Fruit fly (Drosophila melanogaster) whole organism, adult: ENCODE measurements around the gene Tom.

Experiments
- CG12768 ChIP-seq: fragments of 200-800 bp; sonication (Bioruptor generic); optimal IDR thresholded peaks from 2 replicates; lab custom pipeline; 2017; ENCODE audit warnings: missing biosample characterization, missing genetic modification characterization, mild to moderate bottlenecking, moderate library complexity, missing genetic modification reagents
- CG14711 ChIP-seq: fragments of 200-800 bp; sonication (Bioruptor generic); optimal IDR thresholded peaks from 2 replicates; lab custom pipeline; 2018; ENCODE audit warnings: missing biosample characterization, mild to moderate bottlenecking, missing genetic modification characterization, moderate library complexity
- CG33017 ChIP-seq: fragments of 200-800 bp; sonication (Bioruptor generic); optimal IDR thresholded peaks from 2 replicates; lab custom pipeline; 2018; ENCODE audit warnings: missing biosample characterization, mild to moderate bottlenecking, missing genetic modification characterization, moderate library complexity
- CG7045 ChIP-seq: fragments of 200-800 bp; sonication (Bioruptor generic); optimal IDR thresholded peaks from 2 replicates; lab custom pipeline; 2017; ENCODE audit warnings: missing biosample characterization, mild to moderate bottlenecking, missing genetic modification characterization
- Clk ChIP-seq: fragments of 200-800 bp; sonication (Bioruptor generic); optimal IDR thresholded peaks from 2 replicates; lab custom pipeline; 2017; ENCODE audit warnings: missing biosample characterization, missing genetic modification characterization
- Hr96 ChIP-seq: fragments of 200-800 bp; sonication (Bioruptor generic); optimal IDR thresholded peaks from 2 replicates; lab custom pipeline; 2016; ENCODE audit warnings: missing biosample characterization, missing genetic modification characterization
- Mnt ChIP-seq: fragments of 200-800 bp; sonication (Bioruptor generic); optimal IDR thresholded peaks from 2 replicates; lab custom pipeline; 2016; ENCODE audit warnings: missing biosample characterization, mild to moderate bottlenecking, missing genetic modification characterization
- bab1 ChIP-seq: fragments of 200-800 bp; sonication (Bioruptor generic); optimal IDR thresholded peaks from 3 replicates; lab custom pipeline; 2019; ENCODE audit warnings: missing biosample characterization, mild to moderate bottlenecking, missing genetic modification characterization, moderate library complexity
- cic ChIP-seq: fragments of 200-800 bp; sonication (Bioruptor generic); optimal IDR thresholded peaks from 2 replicates; lab custom pipeline; 2017; ENCODE audit warnings: missing biosample characterization, mild to moderate bottlenecking, missing genetic modification characterization, moderate library complexity
- kay ChIP-seq: fragments of 200-800 bp; sonication (Bioruptor generic); peaks from one replicate; lab custom pipeline; 2016; ENCODE audit warnings: missing biosample characterization, missing genetic modification characterization, borderline replicate concordance
- ovo ChIP-seq: fragments of 200-800 bp; sonication (Bioruptor generic); optimal IDR thresholded peaks from 2 replicates; lab custom pipeline; 2016; ENCODE audit warnings: missing biosample characterization, missing genetic modification characterization
- pad ChIP-seq: fragments of 200-800 bp; sonication (Bioruptor generic); optimal IDR thresholded peaks from 3 replicates; lab custom pipeline; 2017; ENCODE audit warnings: missing biosample characterization, missing genetic modification characterization, mild to moderate bottlenecking, moderate library complexity, missing genetic modification reagents

- TF ChIP-seq CG12768 (GFP tag; lab: Kevin White, UChicago) (no peak), bab1 (GFP tag; lab: Kevin White, UChicago) (no peak), Hr96 (GFP tag; lab: Kevin White, UChicago) (no peak), CG14711 (tag; lab: Kevin White, UChicago) (no peak), ovo (GFP tag; lab: Kevin White, UChicago) (no peak), cic (GFP tag; lab: Kevin White, UChicago) (no peak), pad (GFP tag; lab: Kevin White, UChicago) (no peak), kay (no peak), Clk (no peak), CG7045 (GFP tag; lab: Kevin White, UChicago) (no peak), CG33017 (tag; lab: Kevin White, UChicago) (no peak), Mnt (GFP tag; lab: Kevin White, UChicago) (no peak)
Measured at dm6 chr3L:14974952-14975351, 5.8 kb downstream of the Tom start.
